Worm (Caenorhabditis elegans): ENCODE measurements around the gene T13C2.3.

The T13C2.3 gene

ce11 chrII:6783377-6783829 lies 5.6 kb upstream of the T13C2.3 start, which contains the start of gene gldi-2:
TSS of gene gldi-2 (plus strand) at chrII:6783427.
- TF ChIP-seq sox-2 (GFP tag; IDR thresholded peaks at IDR 0.05) (no peak), ahr-1 (tag; optimal IDR thresholded peaks at IDR 0.05) (no peak), eyg-1 (tag; optimal IDR thresholded peaks at IDR 0.05) (no peak), pha-4 (tag; optimal IDR thresholded peaks at IDR 0.05) (no peak), unc-55 (GFP tag; optimal IDR thresholded peaks at IDR 0.05) (no peak), zip-5 (tag; optimal IDR thresholded peaks at IDR 0.05) (no peak), sox-4 (tag; optimal IDR thresholded peaks at IDR 0.05) (no peak), C08G9.2 (tag; optimal IDR thresholded peaks at IDR 0.05) (no peak), fkh-10 (GFP tag; optimal IDR thresholded peaks at IDR 0.05) (no peak), ceh-30 (tag; optimal IDR thresholded peaks at IDR 0.05) (no peak), lim-6 (tag; optimal IDR thresholded peaks at IDR 0.05) (no peak), hlh-8 (tag; optimal IDR thresholded peaks at IDR 0.05) (no peak), tbx-7 (tag; optimal IDR thresholded peaks at IDR 0.05) (no peak), syd-9 (tag; optimal IDR thresholded peaks at IDR 0.05) (no peak)

DNA sequence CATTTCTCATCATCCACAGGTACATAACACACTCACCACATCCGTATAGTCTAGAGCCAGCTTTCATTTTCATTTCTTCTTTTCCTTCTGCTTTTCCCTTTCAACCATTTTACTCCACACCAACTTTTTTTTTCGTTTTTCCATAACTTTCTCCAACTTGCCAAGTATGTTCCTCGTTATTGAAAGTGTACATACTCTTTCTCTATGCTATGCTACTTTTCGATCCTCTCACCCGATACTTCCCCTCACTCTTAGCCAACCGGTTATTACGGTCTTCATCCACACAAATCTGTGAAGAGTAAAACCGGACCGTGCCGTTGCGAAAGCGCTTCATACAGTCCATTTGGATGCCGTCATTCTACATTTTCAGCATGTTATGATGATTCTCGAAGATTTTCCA lies 2.8 kb downstream of the T13C2.3 start, which contains the start of gene T13C2.2:
TSS of gene T13C2.2 (plus strand) at position 301 of the 400 bp plus-strand sequence.
- TF ChIP-seq ttx-3 (tag; optimal IDR thresholded peaks at IDR 0.05), result no peak
- no peak for TF ChIP-seq nhr-232 (tag; optimal IDR thresholded peaks at IDR 0.05)
- no peak for TF ChIP-seq unc-42 (tag; optimal IDR thresholded peaks at IDR 0.05)
- no peak for TF ChIP-seq pha-4 (tag; optimal IDR thresholded peaks at IDR 0.05)
- TF ChIP-seq dmd-4 (tag; optimal IDR thresholded peaks at IDR 0.05; ENCODE audit: borderline replicate concordance), result no peak
- TF ChIP-seq eyg-1 (tag; optimal IDR thresholded peaks at IDR 0.05), result no peak
- TF ChIP-seq ceh-34 (tag; optimal IDR thresholded peaks at IDR 0.05), result no peak
- no peak for TF ChIP-seq rnt-1 (tag; optimal IDR thresholded peaks at IDR 0.05)
- no peak for TF ChIP-seq hlh-6 (tag; optimal IDR thresholded peaks at IDR 0.05)
- no peak for TF ChIP-seq hlh-30 (tag; optimal IDR thresholded peaks at IDR 0.05; ENCODE audit: insufficient read depth)
- TF ChIP-seq C08G9.2 (tag; optimal IDR thresholded peaks at IDR 0.05), result no peak

DNA sequence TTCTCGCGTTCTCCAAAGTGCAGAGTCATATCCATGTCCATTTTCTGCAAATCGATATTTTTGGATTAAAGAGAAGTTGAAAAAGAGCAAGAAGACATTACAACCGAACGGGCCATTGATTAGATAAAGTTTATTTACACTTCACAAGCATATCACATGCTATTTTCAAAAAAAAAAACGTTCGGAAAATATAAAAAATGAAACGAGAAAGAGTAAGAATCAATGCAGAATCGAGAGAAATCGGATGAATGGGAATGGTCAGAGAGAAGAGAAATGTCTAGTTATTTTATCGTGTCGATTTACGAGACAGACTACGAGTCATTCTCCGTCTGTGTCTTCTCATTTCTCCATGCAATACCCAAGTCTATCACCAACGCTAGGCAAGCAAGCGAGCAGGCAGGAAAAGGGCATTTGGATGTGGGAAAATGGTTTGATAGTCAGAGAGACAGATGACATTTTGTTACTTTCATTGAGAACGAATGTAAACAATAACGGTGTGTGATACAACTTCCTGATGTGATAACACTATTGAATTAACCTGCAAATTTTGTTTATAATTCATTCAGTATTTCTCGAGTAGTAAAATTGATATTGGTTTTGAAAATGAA lies 11.2 kb downstream of the T13C2.3 start, which contains the start of gene F31E8.4:
TSS of gene F31E8.4 (minus strand) at position 51 of the 608 bp plus-strand sequence.
- no peak for TF ChIP-seq zip-5 (tag; optimal IDR thresholded peaks at IDR 0.05)
- TF ChIP-seq elt-2 (tag; optimal IDR thresholded peaks at IDR 0.05), result peak; percentile 52
- TF ChIP-seq hlh-15 (tag; optimal IDR thresholded peaks at IDR 0.05), result no peak
- TF ChIP-seq C38D4.7 (GFP tag; optimal IDR thresholded peaks at IDR 0.05), result no peak
- no peak for TF ChIP-seq tbx-7 (tag; optimal IDR thresholded peaks at IDR 0.05)
- no peak for TF ChIP-seq ceh-45 (GFP tag; IDR thresholded peaks at IDR 0.05)
- peak; percentile 13 for TF ChIP-seq ref-2 (tag; optimal IDR thresholded peaks at IDR 0.05)
- no peak for TF ChIP-seq eyg-1 (tag; optimal IDR thresholded peaks at IDR 0.05)

- TF ChIP-seq sox-4 (tag; optimal IDR thresholded peaks at IDR 0.05) (no peak), elt-2 (tag; optimal IDR thresholded peaks at IDR 0.05) (no peak), unc-3 (GFP tag; conservative IDR thresholded peaks at IDR 0.05) (no peak), unc-3 (tag; optimal IDR thresholded peaks at IDR 0.05) (no peak), fkh-6 (tag; optimal IDR thresholded peaks at IDR 0.05) (no peak), hlh-30 (tag; optimal IDR thresholded peaks at IDR 0.05; ENCODE audit: insufficient read depth) (no peak), T23F11.4 (GFP tag; optimal IDR thresholded peaks at IDR 0.05) (no peak), elt-4 (tag; optimal IDR thresholded peaks at IDR 0.05) (no peak), sdc-2 (tag; optimal IDR thresholded peaks at IDR 0.05) (no peak), syd-9 (tag; optimal IDR thresholded peaks at IDR 0.05) (no peak), unc-86 (tag; optimal IDR thresholded peaks at IDR 0.05) (no peak), tbx-7 (tag; optimal IDR thresholded peaks at IDR 0.05) (no peak), eyg-1 (tag; optimal IDR thresholded peaks at IDR 0.05) (no peak), lin-11 (tag; optimal IDR thresholded peaks at IDR 0.05) (no peak)
Observed at ce11 chrII:6801262-6801661, 12.2 kb downstream of the T13C2.3 start.
